Fruit fly (Drosophila melanogaster) whole organism: ENCODE results near the gene cort.

ENCODE experiments used
- CG8478 ChIP-seq: fragments of >200 bp; optimal IDR thresholded peaks from 2 replicates; lab custom pipeline; 2018; ENCODE audit warnings: inconsistent platforms
- Dll ChIP-seq: fragments of >200 bp; optimal IDR thresholded peaks from 2 replicates; lab custom pipeline; 2017
- EcR ChIP-seq, 2 experiments: fragments of >200 bp; optimal IDR thresholded peaks; 2 replicates each; lab custom pipeline; 2017; ENCODE audit warnings: missing biosample characterization in 2 of 2, missing genetic modification characterization in 2 of 2, missing genetic modification reagents in 2 of 2
- pan ChIP-seq: fragments of >200 bp; optimal IDR thresholded peaks from 2 replicates; lab custom pipeline; 2017
- psq ChIP-seq: fragments of >200 bp; optimal IDR thresholded peaks from 2 replicates; lab custom pipeline; 2017
- usp ChIP-seq: fragments of >200 bp; optimal IDR thresholded peaks from 2 replicates; lab custom pipeline; 2017; ENCODE audit warnings: missing biosample characterization, missing genetic modification characterization, mixed read lengths

The cort gene

DNA sequence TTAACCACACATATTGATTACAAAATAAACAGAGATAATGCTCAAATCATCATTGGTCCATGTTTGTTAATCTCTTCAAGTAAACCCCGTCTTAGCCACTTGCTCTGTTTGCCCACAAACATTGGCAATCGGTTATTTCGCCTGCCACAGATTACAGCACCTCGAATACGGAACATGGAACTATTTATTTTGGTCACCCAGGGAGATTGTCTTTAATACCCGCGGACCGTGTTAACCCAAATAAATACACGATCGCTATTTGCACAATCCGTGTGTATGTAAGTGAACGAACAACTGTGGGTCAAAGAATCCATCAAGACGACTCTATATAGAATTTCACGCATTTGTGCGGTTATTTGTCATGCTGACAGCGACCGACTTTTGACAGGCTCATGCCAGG, 24.3 kb upstream of the cort start:
- TF ChIP-seq usp (no peak), psq (no peak), EcR (GFP tag; optimal IDR thresholded peaks at IDR 0.05; lab: Kevin White, UChicago) (no peak), Dll (lab: Kevin White, UChicago) (no peak), CG8478 (no peak), pan (lab: Kevin White, UChicago) (no peak)

DNA sequence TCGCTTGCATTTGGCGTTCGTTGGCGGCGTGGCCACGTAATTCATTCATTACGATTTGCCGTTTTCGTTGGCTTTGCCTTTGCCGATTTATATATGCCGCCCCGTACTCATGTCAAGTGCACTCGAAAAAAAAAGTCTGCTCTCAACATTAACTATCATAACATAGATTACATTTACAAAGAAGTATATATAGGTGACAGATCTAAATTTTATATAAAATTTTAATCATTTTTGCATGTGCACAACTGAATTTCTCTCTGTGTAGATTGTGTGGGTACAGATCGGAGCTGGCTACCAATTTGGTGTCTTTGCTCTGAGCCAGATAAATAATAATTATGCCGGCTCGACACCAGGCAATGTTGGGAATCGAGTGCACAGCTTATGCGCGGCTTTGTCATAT, 22.0 kb upstream of the cort start:
- TF ChIP-seq CG8478 (no peak), pan (lab: Kevin White, UChicago) (no peak), Dll (lab: Kevin White, UChicago) (no peak)

DNA sequence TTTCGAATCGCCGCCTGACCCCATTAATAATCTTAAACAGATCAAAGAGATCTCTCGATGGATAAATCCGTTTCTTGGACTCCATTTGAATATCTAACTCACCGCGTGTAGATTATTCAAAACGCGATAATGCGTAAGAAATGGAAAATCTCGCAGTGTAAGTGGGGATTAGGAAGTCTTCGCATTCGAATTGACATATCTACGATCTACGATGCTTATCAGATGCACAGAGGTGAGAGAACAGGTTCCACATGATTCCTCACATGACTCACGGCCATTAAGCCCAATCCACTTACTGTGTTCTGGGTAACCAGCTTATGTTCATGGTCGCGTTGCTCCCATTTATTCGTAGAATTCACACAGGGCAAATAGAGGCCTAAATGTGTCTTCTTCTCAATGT, 19.8 kb upstream of the cort start:
- TF ChIP-seq psq, result no peak
- TF ChIP-seq EcR (GFP tag; optimal IDR thresholded peaks at IDR 0.05; lab: Kevin White, UChicago), result no peak
- no peak for TF ChIP-seq CG8478
- TF ChIP-seq Dll (lab: Kevin White, UChicago), result no peak
- TF ChIP-seq usp, result no peak
- TF ChIP-seq pan (lab: Kevin White, UChicago), result no peak

DNA sequence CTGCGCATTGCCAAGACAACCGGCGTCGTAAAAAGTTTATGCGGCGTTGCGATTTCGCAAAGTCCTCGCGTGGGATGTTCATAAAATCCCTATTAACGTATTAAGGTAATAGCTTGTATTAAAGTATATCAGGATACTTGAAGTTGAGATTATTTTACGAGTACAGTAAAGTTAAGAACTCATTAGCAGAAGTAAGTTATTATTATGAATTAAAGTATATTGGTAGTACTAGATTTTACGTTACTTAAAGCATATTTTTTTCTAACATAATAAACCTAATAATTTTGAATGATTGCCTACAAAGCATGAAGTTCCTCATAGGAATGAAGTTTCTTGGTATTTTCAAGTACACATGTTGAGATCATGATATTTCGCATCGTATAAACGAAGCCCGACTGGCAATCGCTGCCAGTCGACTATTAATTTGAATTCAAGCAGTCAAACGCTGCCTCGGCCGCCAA, 17.4 kb upstream of the cort start:
- TF ChIP-seq CG8478, result no peak
- no peak for TF ChIP-seq EcR (GFP tag; optimal IDR thresholded peaks at IDR 0.05; lab: Kevin White, UChicago)
- no peak for TF ChIP-seq psq
- no peak for TF ChIP-seq pan (lab: Kevin White, UChicago)

DNA sequence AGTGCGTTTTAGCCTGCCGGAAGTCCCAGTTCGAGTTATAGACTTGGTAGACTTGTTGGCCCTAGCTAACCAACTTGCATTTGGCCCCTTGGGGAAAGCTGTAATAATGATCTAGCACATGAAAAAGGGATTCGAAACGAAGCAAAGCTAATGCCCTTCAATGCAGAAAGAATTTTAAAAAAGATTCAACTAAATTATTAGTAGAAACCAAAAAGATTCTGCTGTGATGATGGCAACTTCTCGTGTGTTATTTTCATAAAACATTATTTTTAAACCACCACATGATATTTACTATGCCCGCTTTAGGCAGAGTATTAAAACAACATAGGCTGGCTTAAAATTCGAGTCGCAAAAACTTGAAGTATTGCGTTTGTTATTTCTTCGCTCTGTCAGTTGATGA, 15.6 kb upstream of the cort start:
- TF ChIP-seq pan (lab: Kevin White, UChicago) (no peak), Dll (lab: Kevin White, UChicago) (no peak), usp (no peak), CG8478 (no peak), psq (no peak), EcR (GFP tag; optimal IDR thresholded peaks at IDR 0.05; lab: Kevin White, UChicago) (no peak)

DNA sequence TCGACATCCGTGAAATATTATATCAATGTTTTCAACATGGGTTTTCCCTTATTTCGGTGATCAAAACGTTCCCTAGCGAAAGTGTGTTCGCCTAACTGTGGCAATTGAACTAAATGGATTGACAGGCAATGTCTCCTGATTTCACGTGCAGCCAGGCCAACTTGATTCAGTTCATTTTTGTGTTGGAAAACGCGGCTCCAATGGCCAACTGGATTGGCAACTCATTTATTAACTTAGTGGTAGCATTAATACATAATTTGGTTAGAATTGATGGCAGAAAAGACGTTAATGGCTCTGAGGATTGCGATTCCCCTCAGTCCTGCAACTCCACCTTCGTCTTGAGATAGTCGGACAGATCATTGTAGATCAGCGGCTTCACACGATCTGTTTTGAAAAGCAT, 10.2 kb upstream of the cort start, which contains the start of gene CG11327:
TSS of gene CG11327 (minus strand) at position 101 of the 400 bp plus-strand sequence.
- TF ChIP-seq Dll (lab: Kevin White, UChicago) (no peak), EcR (GFP tag; optimal IDR thresholded peaks at IDR 0.05; lab: Kevin White, UChicago) (no peak)

DNA sequence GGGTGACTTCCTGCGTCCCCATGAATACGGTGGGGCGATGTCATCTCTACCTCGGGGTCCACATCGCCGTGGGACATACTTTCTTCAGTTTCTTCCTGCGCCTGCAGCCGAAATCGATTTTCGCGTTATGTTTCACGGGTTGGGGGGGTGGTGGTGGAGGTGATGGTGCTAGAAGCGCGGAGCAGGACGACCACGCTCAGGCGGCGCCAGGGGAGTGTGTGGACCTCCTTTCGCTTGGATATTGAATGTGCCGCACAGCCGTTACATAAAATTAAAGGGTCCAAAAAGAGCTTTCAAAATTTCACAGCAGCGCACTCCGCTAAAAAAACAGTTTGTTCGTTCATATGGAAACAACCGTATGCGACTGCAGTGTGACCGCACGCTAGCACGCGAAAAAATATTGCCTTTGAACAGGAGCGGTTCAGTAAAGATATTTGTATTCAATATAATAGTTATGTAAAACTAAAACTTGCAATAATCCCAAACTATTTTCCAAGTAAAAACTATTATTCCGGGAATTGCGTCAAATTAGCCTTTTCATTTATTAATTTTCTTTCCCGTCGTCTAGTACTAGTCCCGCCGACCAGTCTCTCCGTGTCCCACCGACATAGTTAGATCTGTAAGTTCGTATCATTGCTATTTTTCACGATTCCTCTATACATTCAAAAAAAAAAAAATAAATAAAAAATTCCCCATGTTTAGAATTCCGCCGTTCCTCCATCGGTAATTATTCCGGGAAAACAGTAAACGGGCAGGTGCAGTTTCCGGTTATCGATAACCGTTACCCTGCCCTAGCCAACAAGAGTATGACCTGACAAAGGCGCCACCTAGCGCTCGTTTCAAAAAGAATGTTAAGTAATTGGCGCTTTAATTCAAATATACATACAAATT, 7.8 kb upstream of the cort start, which contains the start of gene Nhe3:
TSS of gene Nhe3 (minus strand) at position 373 of the 891 bp plus-strand sequence.
- TF ChIP-seq usp, result no peak

DNA sequence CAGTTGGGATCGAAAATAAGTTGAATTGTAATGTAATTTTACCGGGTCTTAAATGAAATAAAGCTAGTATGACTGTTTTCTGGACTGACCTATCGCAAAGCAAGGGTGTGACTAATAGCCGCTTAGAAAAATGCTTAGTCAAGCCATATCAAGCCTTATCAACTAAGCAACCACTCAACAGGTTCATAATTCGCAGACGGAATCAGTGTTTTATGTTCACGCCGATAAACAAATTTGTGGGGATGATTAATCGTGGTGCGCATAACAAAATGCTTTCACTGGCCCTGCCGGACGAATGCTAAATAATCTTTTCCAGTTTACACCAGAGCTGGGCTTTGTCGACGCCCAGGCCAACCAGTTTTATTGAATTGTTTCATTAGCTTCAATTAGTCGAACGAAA, 6.5 kb upstream of the cort start:
- no peak for TF ChIP-seq psq
- TF ChIP-seq EcR (GFP tag; optimal IDR thresholded peaks at IDR 0.05; lab: Kevin White, UChicago), result no peak
- no peak for TF ChIP-seq Dll (lab: Kevin White, UChicago)
- no peak for TF ChIP-seq CG8478
- no peak for TF ChIP-seq usp
- no peak for TF ChIP-seq pan (lab: Kevin White, UChicago)

DNA sequence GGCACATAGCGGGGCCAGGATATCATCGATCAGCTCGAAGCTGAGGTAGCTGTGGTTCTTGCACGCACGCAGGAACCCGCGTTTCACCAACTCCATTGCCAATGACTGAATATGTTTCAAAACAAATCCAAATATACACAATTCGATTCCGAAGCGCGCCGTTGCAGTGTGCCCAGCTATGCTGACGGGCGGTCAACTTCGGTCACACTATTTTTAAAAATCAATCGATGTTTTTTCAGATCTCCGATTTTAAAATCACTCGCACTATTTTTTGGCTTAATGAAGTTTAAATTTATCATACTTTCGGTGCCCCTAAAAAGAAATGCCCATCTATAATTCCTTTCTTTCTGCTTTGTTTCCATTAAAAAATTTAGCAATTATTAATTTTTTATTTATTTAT, 1.0 kb upstream of the cort start, which contains the start of gene Nse1:
TSS of gene Nse1 (minus strand) at position 173 of the 400 bp plus-strand sequence.
- TF ChIP-seq usp (no peak), CG8478 (no peak), pan (lab: Kevin White, UChicago) (no peak), psq (no peak), Dll (lab: Kevin White, UChicago) (no peak), EcR (GFP tag; optimal IDR thresholded peaks at IDR 0.05; lab: Kevin White, UChicago) (no peak)

DNA sequence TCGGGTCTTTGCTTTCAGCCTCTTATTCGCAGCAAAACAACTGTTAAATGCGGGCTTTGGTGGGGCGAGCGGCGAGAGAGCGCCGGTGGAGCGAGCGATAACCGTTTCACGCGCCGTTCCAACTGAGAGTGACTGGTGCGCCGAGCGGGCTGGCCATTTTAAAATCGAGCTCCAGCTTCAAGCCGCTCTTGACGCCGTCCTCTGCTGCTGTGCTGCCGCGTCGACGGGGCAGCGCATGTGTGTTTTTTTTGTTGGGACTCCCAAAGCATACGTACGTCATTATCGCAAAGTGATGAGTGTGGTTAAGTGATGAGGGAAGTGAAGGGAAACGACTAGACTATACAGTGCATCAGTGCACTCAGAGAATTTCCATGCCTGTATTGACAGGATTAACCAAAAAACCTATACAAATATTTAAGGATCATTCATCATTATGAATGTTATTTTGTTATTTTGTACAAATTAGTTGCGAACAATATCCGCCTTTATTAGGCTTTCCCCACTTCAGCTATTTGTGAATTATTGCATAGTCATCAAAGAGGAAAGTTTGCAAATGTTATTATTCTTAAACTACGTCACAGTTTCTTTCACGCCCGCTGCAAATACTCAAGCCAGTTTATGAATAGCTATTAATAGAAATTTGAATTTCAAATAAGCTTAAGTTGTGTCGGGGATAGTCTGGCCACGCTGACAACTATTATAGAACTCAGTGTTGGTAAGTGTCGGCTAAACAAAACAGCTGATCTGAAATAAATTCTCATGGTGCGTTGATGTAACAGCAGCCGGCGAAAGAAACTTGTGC, 3.0 kb downstream of the cort start, which contains the start of gene Spn27A:
TSS of gene Spn27A (minus strand) at position 137 of the 802 bp plus-strand sequence.
- TF ChIP-seq pan (lab: Kevin White, UChicago) (no peak), psq (no peak), CG8478 (no peak), EcR (GFP tag; optimal IDR thresholded peaks at IDR 0.05; lab: Kevin White, UChicago) (no peak), Dll (lab: Kevin White, UChicago) (no peak)

DNA sequence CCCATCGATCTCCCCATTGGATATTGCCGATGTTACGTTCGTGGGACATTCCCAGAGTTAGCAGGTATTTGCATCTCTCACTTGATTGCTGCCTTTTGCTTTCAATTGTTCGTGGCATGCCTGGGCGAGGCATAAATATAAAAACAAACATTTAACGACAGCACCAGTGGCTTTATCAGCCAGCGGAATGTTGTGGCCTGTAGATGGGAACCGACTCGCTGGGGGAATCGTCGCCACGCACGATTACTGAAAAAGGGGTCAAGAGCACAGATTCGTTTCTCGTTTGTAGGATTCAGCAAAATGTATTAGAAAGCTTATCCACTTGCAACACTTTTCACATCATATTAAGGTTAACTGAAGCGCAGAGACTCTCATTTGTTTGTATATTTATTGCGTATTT, 5.0 kb downstream of the cort start:
- no peak for TF ChIP-seq Dll (lab: Kevin White, UChicago)
- no peak for TF ChIP-seq pan (lab: Kevin White, UChicago)
- no peak for TF ChIP-seq CG8478
- TF ChIP-seq psq, result no peak
- no peak for TF ChIP-seq usp
- no peak for TF ChIP-seq EcR (GFP tag; optimal IDR thresholded peaks at IDR 0.05; lab: Kevin White, UChicago)

DNA sequence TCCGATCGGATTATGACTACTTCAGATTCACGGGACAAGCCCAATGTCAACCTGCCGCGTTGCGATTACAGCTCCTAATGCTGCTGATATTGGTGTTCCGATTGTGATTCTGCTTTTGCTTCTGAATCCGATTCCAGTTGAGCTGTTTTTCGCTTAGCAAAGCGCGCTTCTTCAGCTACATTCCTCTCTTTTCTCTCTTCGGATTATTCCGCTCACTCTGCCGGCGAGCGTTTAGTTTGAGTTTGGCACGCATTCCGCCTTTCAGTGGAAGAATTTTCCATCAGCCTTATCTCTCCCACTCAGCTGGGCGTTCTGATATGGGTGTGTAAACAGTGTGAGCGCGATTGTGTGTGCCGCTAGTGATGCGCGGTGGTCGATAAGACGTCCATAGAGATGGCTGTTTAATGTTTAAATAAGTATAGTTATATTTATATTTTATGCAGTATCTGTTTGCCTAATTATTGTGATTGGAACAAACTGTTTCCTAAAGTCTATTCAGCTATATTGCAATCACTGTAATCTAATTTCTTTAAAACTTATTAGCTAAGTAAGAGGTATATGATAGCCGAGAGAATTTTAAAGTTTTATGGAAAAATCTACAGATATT, 8.6 kb downstream of the cort start, which contains the start of gene Galt:
TSS of gene Galt (minus strand) at position 315 of the 607 bp plus-strand sequence.
- no peak for TF ChIP-seq EcR (GFP tag; optimal IDR thresholded peaks at IDR 0.05; lab: Kevin White, UChicago)
- no peak for TF ChIP-seq CG8478
- no peak for TF ChIP-seq Dll (lab: Kevin White, UChicago)
- TF ChIP-seq psq, result no peak
